Worm (Caenorhabditis elegans): Measurements from ENCODE around the gene F37C12.18.

ce11 chrIII:7150162-7150561 is 45.1 kb downstream of the F37C12.18 start:
- TF ChIP-seq mab-5 (tag; optimal IDR thresholded peaks at IDR 0.05) (no peak), nhr-12 (tag; optimal IDR thresholded peaks at IDR 0.05) (no peak), ztf-11 (tag; optimal IDR thresholded peaks at IDR 0.05) (no peak), nhr-237 (tag; optimal IDR thresholded peaks at IDR 0.05) (no peak), tbx-8 (GFP tag; optimal IDR thresholded peaks at IDR 0.05) (no peak), lsy-2 (tag; optimal IDR thresholded peaks at IDR 0.05) (no peak), pha-4 (tag; optimal IDR thresholded peaks at IDR 0.05) (no peak), sem-2 (GFP tag; optimal IDR thresholded peaks at IDR 0.05) (no peak), nhr-28 (tag; optimal IDR thresholded peaks at IDR 0.05) (no peak), elt-3 (tag; optimal IDR thresholded peaks at IDR 0.05) (no peak), drap-1 (GFP tag; optimal IDR thresholded peaks at IDR 0.05) (no peak), sptf-1 (tag; optimal IDR thresholded peaks at IDR 0.05) (no peak), ceh-83 (GFP tag; optimal IDR thresholded peaks at IDR 0.05) (no peak)
